Worm (Caenorhabditis elegans) whole organism, young adult: ENCODE results near the gene mrpl-41.
"Not testable (repeated sequence)": the region's sequence is repeated elsewhere in the genome, so short reads cannot be mapped to it uniquely, and the experiment has no call there.

Experiments
- F22D6.2 ChIP-seq: sonication (generic microtip); optimal IDR thresholded peaks from 2 replicates; lab custom pipeline; 2016; ENCODE audit warnings: mild to moderate bottlenecking, missing genetic modification characterization, missing compliant biosample characterization
- F57A8.1 ChIP-seq: fragments of 200-800 bp; sonication (Bioruptor generic); optimal IDR thresholded peaks from 2 replicates; lab custom pipeline; 2018; ENCODE audit warnings: mild to moderate bottlenecking, missing genetic modification characterization, moderate library complexity, missing compliant biosample characterization
- F57C9.4 ChIP-seq: sonication (generic microtip); optimal IDR thresholded peaks from 2 replicates; lab custom pipeline; 2017; ENCODE audit warnings: mild to moderate bottlenecking, missing genetic modification characterization, missing compliant biosample characterization
- ama-1 ChIP-seq, 3 experiments: fragments of 150-350 bp in 1 of 3; sonication (generic microtip) in 2 of 3; optimal IDR thresholded peaks; 2 replicates each; lab custom pipeline; 2014 to 2018; ENCODE audit warnings: missing biosample characterization in 2 of 3, missing genetic modification characterization in 2 of 3, missing genetic modification reagents in 2 of 3
- ccch-3 ChIP-seq: fragments of 200-800 bp; sonication (Bioruptor generic); optimal IDR thresholded peaks from 2 replicates; lab custom pipeline; 2018; ENCODE audit warnings: mild to moderate bottlenecking, missing genetic modification characterization, missing compliant biosample characterization
- him-1 ChIP-seq: sonication (generic microtip); optimal IDR thresholded peaks from 2 replicates; lab custom pipeline; 2016; ENCODE audit warnings: missing genotype, missing genetic modification reagents, missing genetic modification characterization, missing compliant biosample characterization
- snpc-4 ChIP-seq, 5 experiments: fragments of 150-350 bp in 1 of 5; sonication (generic microtip) in 4 of 5; optimal IDR thresholded peaks; 2 replicates each; lab custom pipeline; 2014 to 2018; ENCODE audit warnings: missing genetic modification characterization in 5 of 5, missing biosample characterization in 3 of 5, antibody characterized with exemption in 2 of 5, mild to moderate bottlenecking in 2 of 5, missing compliant biosample characterization in 2 of 5, missing genotype in 2 of 5, moderate library complexity in 2 of 5, missing genetic modification reagents in 1 of 5
- ztf-6 ChIP-seq: fragments of 200-800 bp; sonication (Bioruptor generic); IDR thresholded peaks from 2 replicates; pipeline ENCODE4 v1.3.6; 2022; ENCODE audit warnings: missing genetic modification reagents, missing genetic modification characterization, missing compliant biosample characterization

DNA sequence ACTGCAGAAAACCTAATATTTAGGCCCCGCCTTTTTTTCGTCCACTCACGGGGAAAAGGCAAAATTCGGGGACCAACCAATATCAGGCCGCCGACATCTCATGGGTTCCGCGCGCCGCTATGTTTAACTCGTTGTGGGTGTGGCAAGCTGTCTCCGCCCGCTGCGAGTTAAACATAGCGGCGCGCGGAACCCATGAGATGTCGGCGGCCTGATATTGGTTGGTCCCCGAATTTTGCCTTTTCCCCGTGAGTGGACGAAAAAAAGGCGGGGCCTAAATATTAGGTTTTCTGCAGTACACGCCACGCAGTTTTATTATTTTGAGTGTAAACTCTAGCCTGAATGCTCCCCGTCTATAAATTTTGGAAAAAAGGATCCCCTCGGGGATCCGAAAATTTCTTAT is 33.0 kb upstream of the mrpl-41 start:
- not testable (repeated sequence) for TF ChIP-seq ama-1 (optimal IDR thresholded peaks at IDR 0.05; lab: Kevin White, UChicago); ama-1 (GFP tag; optimal IDR thresholded peaks at IDR 0.05; lab: Kevin White, UChicago); F57A8.1 (GFP tag; lab: Kevin White, UChicago); ccch-3 (GFP tag; lab: Kevin White, UChicago); snpc-4 (GFP tag; optimal IDR thresholded peaks at IDR 0.05; lab: Kevin White, UChicago); F22D6.2 (tag; lab: Kevin White, UChicago); ztf-6 (GFP tag; lab: Robert Waterston, UW); him-1 (tag; lab: Kevin White, UChicago); F57C9.4 (tag; lab: Kevin White, UChicago)
- TF ChIP-seq snpc-4 (tag; optimal IDR thresholded peaks at IDR 0.05; lab: Kevin White, UChicago) = peak in 2 of 4 experiments; percentile 84 to 91
